Worm (Caenorhabditis elegans): Measurements from ENCODE around the gene C39B5.10.

- no peak for TF ChIP-seq unc-62 (GFP tag; optimal IDR thresholded peaks at IDR 0.05)
- no peak for TF ChIP-seq lin-13 (tag; optimal IDR thresholded peaks at IDR 0.05)
- TF ChIP-seq pha-4 (tag; optimal IDR thresholded peaks at IDR 0.05): no peak
These were observed 44.0 kb upstream of the C39B5.10 start for ce11 chrIII:2283341-2283847.
